Worm (Caenorhabditis elegans): ENCODE data around the gene clc-11.

DNA sequence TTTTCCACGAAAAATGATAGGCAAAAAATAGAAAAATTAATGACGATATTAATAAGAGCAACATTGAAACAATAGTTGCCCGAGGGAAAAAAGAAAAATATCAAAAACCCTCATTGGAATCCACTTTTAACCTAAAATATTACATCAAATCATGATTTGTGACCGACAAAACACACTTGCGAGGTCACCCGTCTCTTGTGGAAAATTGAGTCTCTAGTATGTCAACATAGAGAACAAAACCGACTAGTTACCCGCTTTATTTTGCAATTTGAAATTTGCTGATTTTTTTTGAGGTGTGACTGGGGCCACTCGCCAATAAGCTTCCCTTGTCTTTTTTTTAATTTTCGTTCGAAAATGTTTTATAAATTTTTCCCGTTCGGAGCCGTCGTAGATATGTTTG lies 36.3 kb upstream of the clc-11 start, which contains the start of gene cyp-33D1:
- TF ChIP-seq him-1 (tag; optimal IDR thresholded peaks at IDR 0.05): no peak
- no peak for TF ChIP-seq dao-5 (tag; optimal IDR thresholded peaks at IDR 0.05)
